Worm (Caenorhabditis elegans) whole organism, early embryonic: ENCODE results near the gene degl-2.

Experiments used
- B0310.2 ChIP-seq: sonication (generic microtip); optimal IDR thresholded peaks from 2 replicates; lab custom pipeline; 2016; ENCODE audit warnings: mild to moderate bottlenecking, missing genetic modification characterization, missing compliant biosample characterization
- aly-1 ChIP-seq: sonication (generic microtip); optimal IDR thresholded peaks from 2 replicates; lab custom pipeline; 2016; ENCODE audit warnings: missing genetic modification characterization, missing compliant biosample characterization
- ama-1 ChIP-seq: fragments of 150-350 bp; optimal IDR thresholded peaks from 2 replicates; lab custom pipeline; 2014
- ceh-13 ChIP-seq: fragments of 200-800 bp; sonication (Bioruptor generic); optimal IDR thresholded peaks from 2 replicates; lab custom pipeline; 2018; ENCODE audit warnings: mild to moderate bottlenecking, missing genetic modification characterization, missing compliant biosample characterization
- ceh-36 ChIP-seq: sonication (generic microtip); optimal IDR thresholded peaks from 2 replicates; lab custom pipeline; 2016; ENCODE audit warnings: missing genetic modification characterization, inconsistent platforms, missing compliant biosample characterization
- flt-1 ChIP-seq: fragments of 200-800 bp; sonication (Bioruptor generic); IDR thresholded peaks from 2 replicates; pipeline ENCODE4 v1.3.6; 2022; ENCODE audit warnings: missing genetic modification characterization, missing compliant biosample characterization
- hmg-4 ChIP-seq: fragments of 200-800 bp; sonication (Bioruptor generic); optimal IDR thresholded peaks from 2 replicates; lab custom pipeline; 2018; ENCODE audit warnings: mild to moderate bottlenecking, missing genetic modification characterization, missing compliant biosample characterization
- hnd-1 ChIP-seq: sonication (generic microtip); optimal IDR thresholded peaks from 2 replicates; lab custom pipeline; 2016; ENCODE audit warnings: missing genetic modification characterization, missing compliant biosample characterization
- scrt-1 ChIP-seq: fragments of 200-800 bp; sonication (Bioruptor generic); IDR thresholded peaks from 2 replicates; pipeline ENCODE4 v1.3.6; 2022; ENCODE audit warnings: missing genetic modification characterization, missing compliant biosample characterization
- sea-1 ChIP-seq: fragments of 200-800 bp; sonication (Bioruptor generic); conservative IDR thresholded peaks from 2 replicates; pipeline ENCODE4 v1.3.6; 2022; ENCODE audit warnings: missing genetic modification characterization, missing compliant biosample characterization
- tbx-11 ChIP-seq: fragments of 200-800 bp; sonication (Bioruptor generic); IDR thresholded peaks from 2 replicates; pipeline ENCODE4 v1.3.6; 2022; ENCODE audit warnings: missing genetic modification characterization, missing compliant biosample characterization
- tbx-37 ChIP-seq: fragments of 200-800 bp; sonication (Bioruptor generic); conservative IDR thresholded peaks from 2 replicates; pipeline ENCODE4 v1.3.6; 2022; ENCODE audit warnings: missing genetic modification reagents, missing genetic modification characterization, missing compliant biosample characterization
- tra-4 ChIP-seq: sonication (generic microtip); optimal IDR thresholded peaks from 2 replicates; lab custom pipeline; 2017; ENCODE audit warnings: missing genetic modification characterization, missing compliant biosample characterization

ce11 chrIV:9607945-9608344, 35.3 kb upstream of the degl-2 start:
- TF ChIP-seq scrt-1 (GFP tag; lab: Robert Waterston, UW) (no peak), ama-1 (lab: Kevin White, UChicago) (no peak), hnd-1 (no peak), tbx-37 (GFP tag; lab: Robert Waterston, UW) (no peak), B0310.2 (tag; lab: Kevin White, UChicago) (no peak), ceh-36 (tag; lab: Kevin White, UChicago) (no peak), tbx-11 (no peak), sea-1 (GFP tag; lab: Robert Waterston, UW) (no peak), ceh-13 (GFP tag; lab: Kevin White, UChicago) (no peak), flt-1 (GFP tag; lab: Robert Waterston, UW) (no peak), aly-1 (tag; lab: Kevin White, UChicago) (no peak), hmg-4 (GFP tag; lab: Kevin White, UChicago) (no peak), tra-4 (tag; lab: Kevin White, UChicago) (no peak)
